Comparison of ENCODE assay signal across 1 fruit fly cellular context in genomic region chr3R:26937423-26937822, dm6.
TF ChIP-seq lines count a peak whose summit lies in the region.

No protein-coding gene starts in this region.

TF ChIP-seq in whole organism, embryonic, 481 proteins besides CTCF, POLR2A, EP300 and RAD21 (continued from another document and continues in another):
- TF ChIP-seq lov (optimal IDR thresholded peaks at IDR 0.05; lab: Kevin White, UChicago): no peak
- no peak for TF ChIP-seq lov (GFP tag; IDR thresholded peaks at IDR 0.05; lab: Robert Waterston, UW)
- TF ChIP-seq CG5245 (GFP tag; optimal IDR thresholded peaks at IDR 0.05; lab: Kevin White, UChicago): no peak
- peak; percentile 21 for TF ChIP-seq CG16863 (GFP tag; optimal IDR thresholded peaks at IDR 0.05; lab: Kevin White, UChicago)
- peak; percentile 29 for TF ChIP-seq odd (GFP tag; optimal IDR thresholded peaks at IDR 0.05; lab: Kevin White, UChicago)
- no peak for TF ChIP-seq CG32532 (GFP tag; IDR thresholded peaks at IDR 0.05; lab: Robert Waterston, UW)
- TF ChIP-seq lola (GFP tag; optimal IDR thresholded peaks at IDR 0.05; lab: Kevin White, UChicago): peak in 1 of 3 experiments; percentile 14
- no peak for TF ChIP-seq kah (GFP tag; optimal IDR thresholded peaks at IDR 0.05; lab: Kevin White, UChicago)
- no peak for TF ChIP-seq gcm (GFP tag; optimal IDR thresholded peaks at IDR 0.05; lab: Kevin White, UChicago)
- TF ChIP-seq CG4820 (GFP tag; optimal IDR thresholded peaks at IDR 0.05; lab: Kevin White, UChicago): peak; percentile 44
- peak; percentile 36 for TF ChIP-seq gro (GFP tag; optimal IDR thresholded peaks at IDR 0.05; lab: Kevin White, UChicago)
- no peak for TF ChIP-seq cato (GFP tag; optimal IDR thresholded peaks at IDR 0.05; lab: Kevin White, UChicago; ENCODE audit: borderline replicate concordance)
- peak; percentile 7 for TF ChIP-seq CG8089 (GFP tag; optimal IDR thresholded peaks at IDR 0.05; lab: Kevin White, UChicago)
- TF ChIP-seq Jarid2 (GFP tag; optimal IDR thresholded peaks at IDR 0.05; lab: Kevin White, UChicago): peak; percentile 17
- peak; percentile 61 for TF ChIP-seq Ptx1 (GFP tag; IDR thresholded peaks at IDR 0.05; lab: Robert Waterston, UW)
- peak; percentile 19 to 44 for TF ChIP-seq dpn (GFP tag; optimal IDR thresholded peaks at IDR 0.05; lab: Kevin White, UChicago)
- TF ChIP-seq Myb (GFP tag; optimal IDR thresholded peaks at IDR 0.05; lab: Kevin White, UChicago): peak; percentile 11
- peak; percentile 21 for TF ChIP-seq CG1602 (GFP tag; optimal IDR thresholded peaks at IDR 0.05; lab: Kevin White, UChicago)
- peak; percentile 56 for TF ChIP-seq Dad (GFP tag; optimal IDR thresholded peaks at IDR 0.05; lab: Kevin White, UChicago)
- TF ChIP-seq nmo (GFP tag; optimal IDR thresholded peaks at IDR 0.05; lab: Kevin White, UChicago): peak; percentile 65
- TF ChIP-seq ATbp (GFP tag; optimal IDR thresholded peaks at IDR 0.05; lab: Kevin White, UChicago): peak; percentile 16
- peak; percentile 31 for TF ChIP-seq CG12391 (tag; optimal IDR thresholded peaks at IDR 0.05; lab: Kevin White, UChicago)
- peak; percentile 78 for TF ChIP-seq CG11504 (tag; optimal IDR thresholded peaks at IDR 0.05; lab: Kevin White, UChicago)
- TF ChIP-seq CG2120 (GFP tag; optimal IDR thresholded peaks at IDR 0.05; lab: Kevin White, UChicago): peak; percentile 50
- no peak for TF ChIP-seq prd (optimal IDR thresholded peaks at IDR 0.05; lab: Kevin White, UChicago)
- TF ChIP-seq prd (GFP tag; IDR thresholded peaks at IDR 0.05; lab: Robert Waterston, UW): peak; percentile 46; the same call in 1 of the 3 replicates
- peak in 1 of 2 experiments; percentile 64 for TF ChIP-seq chif (GFP tag; optimal IDR thresholded peaks at IDR 0.05; lab: Kevin White, UChicago)
- no peak for TF ChIP-seq Nf-YA (GFP tag; IDR thresholded peaks at IDR 0.05; lab: Robert Waterston, UW)
- TF ChIP-seq CG13624 (GFP tag; optimal IDR thresholded peaks at IDR 0.05; lab: Kevin White, UChicago): peak; percentile 35
- TF ChIP-seq CG18599 (GFP tag; optimal IDR thresholded peaks at IDR 0.05; lab: Kevin White, UChicago): peak; percentile 48
- peak; percentile 3 for TF ChIP-seq CG6765 (GFP tag; optimal IDR thresholded peaks at IDR 0.05; lab: Kevin White, UChicago)
- TF ChIP-seq Xbp1 (GFP tag; optimal IDR thresholded peaks at IDR 0.05; lab: Kevin White, UChicago): peak; percentile 25
- TF ChIP-seq pita (GFP tag; optimal IDR thresholded peaks at IDR 0.05; lab: Kevin White, UChicago): no peak
- TF ChIP-seq CG17361 (GFP tag; IDR thresholded peaks at IDR 0.05; lab: Robert Waterston, UW): peak; percentile 75
- TF ChIP-seq CG12659 (GFP tag; optimal IDR thresholded peaks at IDR 0.05; lab: Kevin White, UChicago): peak; percentile 52
- TF ChIP-seq Chrac-16 (GFP tag; optimal IDR thresholded peaks at IDR 0.05; lab: Kevin White, UChicago): peak; percentile 12
- TF ChIP-seq Blimp-1 (GFP tag; optimal IDR thresholded peaks at IDR 0.05; lab: Kevin White, UChicago): peak; percentile 40
- TF ChIP-seq CG11695 (GFP tag; IDR thresholded peaks at IDR 0.05; lab: Robert Waterston, UW): 0 out of 3 replicates have a peak, but pooled peaks have one; percentile 10
- TF ChIP-seq CG9876 (GFP tag; optimal IDR thresholded peaks at IDR 0.05; lab: Kevin White, UChicago): peak; percentile 10
- TF ChIP-seq ash1 (GFP tag; optimal IDR thresholded peaks at IDR 0.05; lab: Kevin White, UChicago): no peak
- peak; percentile 32 for TF ChIP-seq CG17829 (tag; optimal IDR thresholded peaks at IDR 0.05; lab: Kevin White, UChicago)
- peak; percentile 40 for TF ChIP-seq lilli (GFP tag; optimal IDR thresholded peaks at IDR 0.05; lab: Kevin White, UChicago)
- no peak for TF ChIP-seq kay (GFP tag; optimal IDR thresholded peaks at IDR 0.05; lab: Kevin White, UChicago)
- peak; percentile 37 for TF ChIP-seq D19B (GFP tag; optimal IDR thresholded peaks at IDR 0.05; lab: Kevin White, UChicago)
- peak; percentile 25 for TF ChIP-seq CG11723 (GFP tag; optimal IDR thresholded peaks at IDR 0.05; lab: Kevin White, UChicago)
- peak; percentile 84 for TF ChIP-seq Med (GFP tag; lab: Kevin White, UChicago)
- peak; percentile 11 for TF ChIP-seq CG10462 (GFP tag; optimal IDR thresholded peaks at IDR 0.05; lab: Kevin White, UChicago)
- peak; percentile 48 for TF ChIP-seq BtbVII (GFP tag; optimal IDR thresholded peaks at IDR 0.05; lab: Kevin White, UChicago)
- TF ChIP-seq CG18619 (GFP tag; optimal IDR thresholded peaks at IDR 0.05; lab: Kevin White, UChicago): peak; percentile 7
- TF ChIP-seq danr (GFP tag; IDR thresholded peaks at IDR 0.05; lab: Robert Waterston, UW): no peak
- no peak for TF ChIP-seq Mes4 (GFP tag; optimal IDR thresholded peaks at IDR 0.05; lab: Kevin White, UChicago)
- no peak for TF ChIP-seq ato (GFP tag; IDR thresholded peaks at IDR 0.05; lab: Robert Waterston, UW; ENCODE audit: partially characterized antibody)
- TF ChIP-seq Eip74EF (GFP tag; optimal IDR thresholded peaks at IDR 0.05; lab: Kevin White, UChicago): peak in 1 of 2 experiments; percentile 47
- peak; percentile 13 for TF ChIP-seq CG12942 (GFP tag; optimal IDR thresholded peaks at IDR 0.05; lab: Kevin White, UChicago)
- TF ChIP-seq exex (tag; optimal IDR thresholded peaks at IDR 0.05; lab: Kevin White, UChicago): peak; percentile 30
- TF ChIP-seq CG4854 (GFP tag; optimal IDR thresholded peaks at IDR 0.05; lab: Kevin White, UChicago): peak; percentile 18
- no peak for TF ChIP-seq CG10431 (GFP tag; optimal IDR thresholded peaks at IDR 0.05; lab: Kevin White, UChicago)
- TF ChIP-seq grau (tag; optimal IDR thresholded peaks at IDR 0.05; lab: Kevin White, UChicago): peak; percentile 60
- TF ChIP-seq gsb (GFP tag; IDR thresholded peaks at IDR 0.05; lab: Robert Waterston, UW): peak; percentile 41; the same call in 1 of the 2 replicates
- no peak for TF ChIP-seq CG8290 (GFP tag; optimal IDR thresholded peaks at IDR 0.05; lab: Kevin White, UChicago)
- TF ChIP-seq CG8290 (tag; optimal IDR thresholded peaks at IDR 0.05; lab: Kevin White, UChicago): no peak
- no peak for TF ChIP-seq CG7745 (tag; optimal IDR thresholded peaks at IDR 0.05; lab: Kevin White, UChicago)
- TF ChIP-seq C15 (GFP tag; IDR thresholded peaks at IDR 0.05; lab: Robert Waterston, UW): no peak
- no peak for TF ChIP-seq gsb-n (tag; optimal IDR thresholded peaks at IDR 0.05; lab: Kevin White, UChicago)
- peak; percentile 69 for TF ChIP-seq sug (tag; optimal IDR thresholded peaks at IDR 0.05; lab: Kevin White, UChicago)
- TF ChIP-seq Nf-YB (GFP tag; optimal IDR thresholded peaks at IDR 0.05; lab: Kevin White, UChicago): no peak
- TF ChIP-seq CG13775 (GFP tag; optimal IDR thresholded peaks at IDR 0.05; lab: Kevin White, UChicago): peak; percentile 29
- no peak for TF ChIP-seq sima (GFP tag; optimal IDR thresholded peaks at IDR 0.05; lab: Kevin White, UChicago)
- TF ChIP-seq fd3F (GFP tag; optimal IDR thresholded peaks at IDR 0.05; lab: Kevin White, UChicago): no peak
- TF ChIP-seq CG12236 (GFP tag; optimal IDR thresholded peaks at IDR 0.05; lab: Kevin White, UChicago): no peak
- TF ChIP-seq ind (GFP tag; optimal IDR thresholded peaks at IDR 0.05; lab: Kevin White, UChicago): peak; percentile 60
- TF ChIP-seq sisA (GFP tag; IDR thresholded peaks at IDR 0.05; lab: Robert Waterston, UW): peak; percentile 27; the same call in 1 of the 2 replicates
- TF ChIP-seq wdn (GFP tag; IDR thresholded peaks at IDR 0.05; lab: Robert Waterston, UW): no peak
- TF ChIP-seq CG6272 (GFP tag; IDR thresholded peaks at IDR 0.05; lab: Robert Waterston, UW): no peak
- peak; percentile 66 for TF ChIP-seq lab (GFP tag; optimal IDR thresholded peaks at IDR 0.05; lab: Kevin White, UChicago)
- peak; percentile 39 for TF ChIP-seq CG13296 (GFP tag; optimal IDR thresholded peaks at IDR 0.05; lab: Kevin White, UChicago)
- peak; percentile 34 for TF ChIP-seq HmgZ (tag; optimal IDR thresholded peaks at IDR 0.05; lab: Kevin White, UChicago)
- TF ChIP-seq CG10267 (tag; optimal IDR thresholded peaks at IDR 0.05; lab: Kevin White, UChicago): peak; percentile 5
- TF ChIP-seq insv (GFP tag; optimal IDR thresholded peaks at IDR 0.05; lab: Kevin White, UChicago): no peak
- no peak for TF ChIP-seq CG13287 (GFP tag; IDR thresholded peaks at IDR 0.05; lab: Robert Waterston, UW; ENCODE audit: partially characterized antibody)
- peak; percentile 31 for TF ChIP-seq CG14710 (tag; optimal IDR thresholded peaks at IDR 0.05; lab: Kevin White, UChicago)
- TF ChIP-seq Camta (GFP tag; optimal IDR thresholded peaks at IDR 0.05; lab: Kevin White, UChicago): peak; percentile 23
- TF ChIP-seq Ssrp (tag; optimal IDR thresholded peaks at IDR 0.05; lab: Kevin White, UChicago): peak; percentile 53
- TF ChIP-seq CG7839 (tag; optimal IDR thresholded peaks at IDR 0.05; lab: Kevin White, UChicago): peak; percentile 65
- TF ChIP-seq CG33213 (GFP tag; optimal IDR thresholded peaks at IDR 0.05; lab: Kevin White, UChicago): no peak
- peak; percentile 53 for TF ChIP-seq lmd (GFP tag; IDR thresholded peaks at IDR 0.05; lab: Robert Waterston, UW)
- TF ChIP-seq NfI (GFP tag; optimal IDR thresholded peaks at IDR 0.05; lab: Kevin White, UChicago): peak; percentile 39
- TF ChIP-seq CG14014 (GFP tag; IDR thresholded peaks at IDR 0.05; lab: Robert Waterston, UW): 0 out of 2 replicates have a peak, but pooled peaks have one; percentile 32
- TF ChIP-seq CG8359 (GFP tag; optimal IDR thresholded peaks at IDR 0.05; lab: Kevin White, UChicago; ENCODE audit: borderline replicate concordance): no peak
- peak; percentile 83 for TF ChIP-seq sens (GFP tag; lab: Kevin White, UChicago)
- TF ChIP-seq Ets65A (GFP tag; lab: Kevin White, UChicago): peak; percentile 94
- peak; percentile 57 for TF ChIP-seq CG1233 (GFP tag; optimal IDR thresholded peaks at IDR 0.05; lab: Kevin White, UChicago)
- peak; percentile 31 for TF ChIP-seq CG17385 (GFP tag; optimal IDR thresholded peaks at IDR 0.05; lab: Kevin White, UChicago)
- peak; percentile 12 for TF ChIP-seq CG3995 (GFP tag; optimal IDR thresholded peaks at IDR 0.05; lab: Kevin White, UChicago)
- TF ChIP-seq pzg (GFP tag; optimal IDR thresholded peaks at IDR 0.05; lab: Kevin White, UChicago): no peak
- peak; percentile 50; the same call in 1 of the 2 replicates for TF ChIP-seq CG31441 (GFP tag; IDR thresholded peaks at IDR 0.05; lab: Robert Waterston, UW)
- TF ChIP-seq repo (GFP tag; optimal IDR thresholded peaks at IDR 0.05; lab: Kevin White, UChicago): peak; percentile 18
- no peak for TF ChIP-seq CG3838 (GFP tag; optimal IDR thresholded peaks at IDR 0.05; lab: Kevin White, UChicago)
- TF ChIP-seq CG7556 (GFP tag; optimal IDR thresholded peaks at IDR 0.05; lab: Kevin White, UChicago): peak; percentile 16
- TF ChIP-seq CG2199 (GFP tag; IDR thresholded peaks at IDR 0.05; lab: Robert Waterston, UW): no peak
- TF ChIP-seq vvl (GFP tag; IDR thresholded peaks at IDR 0.05; lab: Robert Waterston, UW): peak; percentile 65
- TF ChIP-seq CG4424 (GFP tag; optimal IDR thresholded peaks at IDR 0.05; lab: Kevin White, UChicago): peak; percentile 36
- TF ChIP-seq nerfin-1 (tag; optimal IDR thresholded peaks at IDR 0.05; lab: Kevin White, UChicago): peak; percentile 23
- TF ChIP-seq cwo (GFP tag; optimal IDR thresholded peaks at IDR 0.05; lab: Kevin White, UChicago): peak; percentile 86
- no peak for TF ChIP-seq hb (GFP tag; IDR thresholded peaks at IDR 0.05; lab: Robert Waterston, UW; ENCODE audit: partially characterized antibody)
- TF ChIP-seq CG5180 (GFP tag; optimal IDR thresholded peaks at IDR 0.05; lab: Kevin White, UChicago): peak; percentile 68
- peak; percentile 33 for TF ChIP-seq nau (GFP tag; optimal IDR thresholded peaks at IDR 0.05; lab: Kevin White, UChicago)
- TF ChIP-seq CG2875 (GFP tag; optimal IDR thresholded peaks at IDR 0.05; lab: Kevin White, UChicago): peak; percentile 20
- no peak for TF ChIP-seq seq (GFP tag; IDR thresholded peaks at IDR 0.05; lab: Robert Waterston, UW)
- TF ChIP-seq CG12104 (GFP tag; optimal IDR thresholded peaks at IDR 0.05; lab: Kevin White, UChicago): no peak
- TF ChIP-seq pros (GFP tag; optimal IDR thresholded peaks at IDR 0.05; lab: Kevin White, UChicago): no peak
- peak; percentile 39 for TF ChIP-seq CG9609 (GFP tag; optimal IDR thresholded peaks at IDR 0.05; lab: Kevin White, UChicago)
- peak; percentile 52 for TF ChIP-seq CG18262 (tag; optimal IDR thresholded peaks at IDR 0.05; lab: Kevin White, UChicago)
- TF ChIP-seq CG32767 (GFP tag; IDR thresholded peaks at IDR 0.05; lab: Robert Waterston, UW): no peak
- peak; percentile 68 for TF ChIP-seq CG2678 (tag; optimal IDR thresholded peaks at IDR 0.05; lab: Kevin White, UChicago)
- peak; percentile 16 for TF ChIP-seq crc (GFP tag; optimal IDR thresholded peaks at IDR 0.05; lab: Kevin White, UChicago)
- TF ChIP-seq CG13123 (GFP tag; optimal IDR thresholded peaks at IDR 0.05; lab: Kevin White, UChicago): no peak
- TF ChIP-seq CG17328 (GFP tag; IDR thresholded peaks at IDR 0.05; lab: Robert Waterston, UW): no peak
- TF ChIP-seq CG1647 (GFP tag; optimal IDR thresholded peaks at IDR 0.05; lab: Kevin White, UChicago): peak; percentile 44
- TF ChIP-seq zfh2 (GFP tag; optimal IDR thresholded peaks at IDR 0.05; lab: Kevin White, UChicago): peak; percentile 4
- peak; percentile 50 for TF ChIP-seq CG10979 (tag; optimal IDR thresholded peaks at IDR 0.05; lab: Kevin White, UChicago)
- peak; percentile 7 for TF ChIP-seq CG7928 (GFP tag; optimal IDR thresholded peaks at IDR 0.05; lab: Kevin White, UChicago)
- TF ChIP-seq CG12155 (GFP tag; optimal IDR thresholded peaks at IDR 0.05; lab: Kevin White, UChicago): peak; percentile 23
- peak; percentile 16 for TF ChIP-seq CG15601 (tag; optimal IDR thresholded peaks at IDR 0.05; lab: Kevin White, UChicago)
- TF ChIP-seq tin (GFP tag; optimal IDR thresholded peaks at IDR 0.05; lab: Kevin White, UChicago): peak; percentile 38
- TF ChIP-seq bsh (GFP tag; optimal IDR thresholded peaks at IDR 0.05; lab: Kevin White, UChicago): peak in 1 of 2 experiments; percentile 36
- peak in 1 of 2 experiments; percentile 56 for TF ChIP-seq Hr51 (GFP tag; optimal IDR thresholded peaks at IDR 0.05; lab: Kevin White, UChicago)
- peak; percentile 12 for TF ChIP-seq CG8944 (GFP tag; optimal IDR thresholded peaks at IDR 0.05; lab: Kevin White, UChicago)
- TF ChIP-seq tio (GFP tag; optimal IDR thresholded peaks at IDR 0.05; lab: Kevin White, UChicago): peak; percentile 51
- peak; percentile 15 for TF ChIP-seq Antp (GFP tag; optimal IDR thresholded peaks at IDR 0.05; lab: Kevin White, UChicago)
- TF ChIP-seq CG17359 (tag; optimal IDR thresholded peaks at IDR 0.05; lab: Kevin White, UChicago): peak; percentile 26
- no peak for TF ChIP-seq CG43689 (GFP tag; IDR thresholded peaks at IDR 0.05; lab: Robert Waterston, UW)
- peak; percentile 35 for TF ChIP-seq caup (GFP tag; optimal IDR thresholded peaks at IDR 0.05; lab: Kevin White, UChicago; ENCODE audit: severe bottlenecking)
